Worm (Caenorhabditis elegans): ENCODE measurements around the gene F56D5.6.

F56D5.6 gene

ce11 chrIV:9438753-9439152, 37.0 kb downstream of the F56D5.6 start:
- TF ChIP-seq nhr-12 (tag; optimal IDR thresholded peaks at IDR 0.05) (no peak), nhr-85 (tag) (peak; percentile 75), nhr-77 (tag; optimal IDR thresholded peaks at IDR 0.05) (no peak), elt-2 (tag; optimal IDR thresholded peaks at IDR 0.05) (peak; percentile 29), fkh-4 (tag; optimal IDR thresholded peaks at IDR 0.05; ENCODE audit: borderline replicate concordance) (no peak), ama-1 (optimal IDR thresholded peaks at IDR 0.05) (peak; percentile 80), efl-1 (optimal IDR thresholded peaks at IDR 0.05) (no peak), efl-1 (GFP tag; optimal IDR thresholded peaks at IDR 0.05 in 1 of 2) (peak in 1 of 2 experiments; percentile 91), egl-27 (tag; optimal IDR thresholded peaks at IDR 0.05) (no peak), pqm-1 (tag; optimal IDR thresholded peaks at IDR 0.05) (no peak), sox-4 (tag; optimal IDR thresholded peaks at IDR 0.05) (no peak), blmp-1 (tag; optimal IDR thresholded peaks at IDR 0.05) (no peak), nhr-20 (tag; optimal IDR thresholded peaks at IDR 0.05) (peak; percentile 56), efl-3 (GFP tag; optimal IDR thresholded peaks at IDR 0.05) (no peak), jun-1 (tag; optimal IDR thresholded peaks at IDR 0.05) (no peak), ces-1 (GFP tag; optimal IDR thresholded peaks at IDR 0.05) (no peak), Y116A8C.19 (tag; optimal IDR thresholded peaks at IDR 0.05; ENCODE audit: borderline replicate concordance) (no peak), mep-1 (tag; optimal IDR thresholded peaks at IDR 0.05) (peak; percentile 40), xbp-1 (tag; optimal IDR thresholded peaks at IDR 0.05) (no peak), pag-3 (tag; optimal IDR thresholded peaks at IDR 0.05; ENCODE audit: borderline replicate concordance, insufficient read depth) (no peak), ceh-88 (GFP tag; IDR thresholded peaks at IDR 0.05) (no peak), aly-2 (tag; optimal IDR thresholded peaks at IDR 0.05) (peak; percentile 95), nhr-19 (GFP tag; conservative IDR thresholded peaks at IDR 0.05) (peak; percentile 56), snpc-4 (tag; optimal IDR thresholded peaks at IDR 0.05) (no peak), lir-3 (tag; optimal IDR thresholded peaks at IDR 0.05; ENCODE audit: poor library complexity) (no peak), nhr-47 (tag; optimal IDR thresholded peaks at IDR 0.05) (peak; percentile 8), skn-1 (tag; optimal IDR thresholded peaks at IDR 0.05) (no peak), nhr-90 (tag; optimal IDR thresholded peaks at IDR 0.05; ENCODE audit: poor library complexity) (peak; percentile 71), nhr-71 (tag; optimal IDR thresholded peaks at IDR 0.05) (peak; percentile 74), lsy-2 (tag; optimal IDR thresholded peaks at IDR 0.05) (peak in 1 of 2 experiments; percentile 45), snu-23 (GFP tag; optimal IDR thresholded peaks at IDR 0.05) (peak; percentile 72), swsn-7 (tag; optimal IDR thresholded peaks at IDR 0.05) (peak; percentile 24), elt-3 (tag; optimal IDR thresholded peaks at IDR 0.05) (peak in 1 of 6 experiments; percentile 22), unc-98 (GFP tag; IDR thresholded peaks at IDR 0.05) (no peak), ceh-90 (tag; optimal IDR thresholded peaks at IDR 0.05) (no peak), C34B4.2 (tag; optimal IDR thresholded peaks at IDR 0.05) (no peak), ztf-4 (tag; optimal IDR thresholded peaks at IDR 0.05) (peak; percentile 59), irx-1 (tag; optimal IDR thresholded peaks at IDR 0.05) (no peak), lin-15B (tag; optimal IDR thresholded peaks at IDR 0.05) (no peak)

ce11 chrIV:9440880-9441336, 39.2 kb downstream of the F56D5.6 start, which contains the start of gene idh-1:
idh-1 (minus strand) TSS chrIV:9441107.
- TF ChIP-seq irx-1 (tag; optimal IDR thresholded peaks at IDR 0.05) (no peak), unc-98 (GFP tag; IDR thresholded peaks at IDR 0.05) (no peak), ceh-82 (tag; optimal IDR thresholded peaks at IDR 0.05) (peak in 2 of 3 experiments; percentile 10 to 14), sox-4 (tag; optimal IDR thresholded peaks at IDR 0.05) (no peak), pqm-1 (tag; optimal IDR thresholded peaks at IDR 0.05) (no peak), unc-62 (GFP tag; optimal IDR thresholded peaks at IDR 0.05) (no peak), ceh-90 (tag; optimal IDR thresholded peaks at IDR 0.05) (no peak), mab-9 (GFP tag; IDR thresholded peaks at IDR 0.05) (0 out of 2 replicates have a peak, but pooled peaks have one; percentile 18), pax-3 (tag; optimal IDR thresholded peaks at IDR 0.05) (no peak), grh-1 (GFP tag; IDR thresholded peaks at IDR 0.05) (peak; percentile 23; the same call in 1 of the 2 replicates), dsc-1 (tag; optimal IDR thresholded peaks at IDR 0.05) (peak; percentile 4), snpc-4 (tag; optimal IDR thresholded peaks at IDR 0.05) (peak; percentile 77), jun-1 (tag; optimal IDR thresholded peaks at IDR 0.05) (no peak), C34B4.2 (tag; optimal IDR thresholded peaks at IDR 0.05) (no peak), mep-1 (tag; optimal IDR thresholded peaks at IDR 0.05) (peak; percentile 74), nhr-71 (tag; optimal IDR thresholded peaks at IDR 0.05) (peak; percentile 75), elt-2 (tag; optimal IDR thresholded peaks at IDR 0.05) (no peak), lsy-2 (tag; optimal IDR thresholded peaks at IDR 0.05) (peak; percentile 32 to 42), elt-3 (tag; optimal IDR thresholded peaks at IDR 0.05) (peak in 2 of 6 experiments; percentile 20 to 66), ama-1 (optimal IDR thresholded peaks at IDR 0.05) (peak; percentile 85), mdl-1 (tag; optimal IDR thresholded peaks at IDR 0.05) (peak in 1 of 2 experiments; percentile 31), aly-2 (tag; optimal IDR thresholded peaks at IDR 0.05) (no peak), fkh-10 (GFP tag; optimal IDR thresholded peaks at IDR 0.05) (no peak), C04F5.9 (tag; optimal IDR thresholded peaks at IDR 0.05) (no peak), unc-86 (tag; optimal IDR thresholded peaks at IDR 0.05) (no peak), alr-1 (tag; optimal IDR thresholded peaks at IDR 0.05; ENCODE audit: borderline replicate concordance) (no peak), blmp-1 (tag; optimal IDR thresholded peaks at IDR 0.05) (peak; percentile 33), zag-1 (tag; optimal IDR thresholded peaks at IDR 0.05) (no peak)

All from whole organism, L1 larva.